Worm (Caenorhabditis elegans): ENCODE measurements around the gene mtl-2.

The mtl-2 gene

ce11 chrV:14018640-14019039, at the start of gene mtl-2, which contains the start of gene T08G5.1:
mtl-2 (minus strand) TSS chrV:14018673.
T08G5.1 (plus strand) TSS chrV:14018766.
- TF ChIP-seq mep-1 (tag; optimal IDR thresholded peaks at IDR 0.05) (no peak), nhr-28 (tag; optimal IDR thresholded peaks at IDR 0.05) (peak; percentile 69), hlh-11 (tag; optimal IDR thresholded peaks at IDR 0.05) (peak; percentile 44), F26F4.8 (GFP tag; conservative IDR thresholded peaks at IDR 0.05) (no peak), pqm-1 (tag; optimal IDR thresholded peaks at IDR 0.05) (peak; percentile 60)

ce11 chrV:14067816-14068296, 49.4 kb upstream of the mtl-2 start, which contains the start of gene D1086.17:
D1086.17 (plus strand) TSS chrV:14067866.
- TF ChIP-seq aha-1 (tag) (peak; percentile 92), hlh-30 (tag; optimal IDR thresholded peaks at IDR 0.05; ENCODE audit: insufficient read depth) (no peak)

ce11 chrV:14064422-14064821, 45.9 kb upstream of the mtl-2 start, which contains the start of gene D1086.21:
D1086.21 (plus strand) TSS chrV:14064722.
- TF ChIP-seq mes-2 (tag; optimal IDR thresholded peaks at IDR 0.05; ENCODE audit: poor library complexity, severe bottlenecking) = no peak
- no peak for TF ChIP-seq lim-7 (GFP tag; IDR thresholded peaks at IDR 0.05)
- TF ChIP-seq dmd-8 (GFP tag; IDR thresholded peaks at IDR 0.05) = no peak
- TF ChIP-seq saeg-2 (GFP tag; IDR thresholded peaks at IDR 0.05) = no peak
- TF ChIP-seq lin-38 (GFP tag; IDR thresholded peaks at IDR 0.05) = no peak
- no peak for TF ChIP-seq F26F4.8 (GFP tag; conservative IDR thresholded peaks at IDR 0.05)
- no peak for TF ChIP-seq duxl-1 (tag; optimal IDR thresholded peaks at IDR 0.05; ENCODE audit: poor library complexity)
- TF ChIP-seq lin-15B (tag; optimal IDR thresholded peaks at IDR 0.05) = no peak
- no peak for TF ChIP-seq snpc-1.2 (GFP tag; IDR thresholded peaks at IDR 0.05)
- no peak for TF ChIP-seq mxl-3 (GFP tag; optimal IDR thresholded peaks at IDR 0.05)
- no peak for TF ChIP-seq F44E2.7 (GFP tag; IDR thresholded peaks at IDR 0.05)
- no peak for TF ChIP-seq lin-29 (GFP tag; IDR thresholded peaks at IDR 0.05)
- no peak for TF ChIP-seq daf-19 (GFP tag; conservative IDR thresholded peaks at IDR 0.05)
- TF ChIP-seq sdz-12 (GFP tag; optimal IDR thresholded peaks at IDR 0.05) = no peak
- TF ChIP-seq T26A8.4 (GFP tag; IDR thresholded peaks at IDR 0.05) = no peak
- no peak for TF ChIP-seq egl-43 (GFP tag; IDR thresholded peaks at IDR 0.05)
- TF ChIP-seq skn-1 (tag; optimal IDR thresholded peaks at IDR 0.05) = no peak
- TF ChIP-seq unc-62 (GFP tag; optimal IDR thresholded peaks at IDR 0.05 in 1 of 2) = no peak
- TF ChIP-seq unc-62 (tag; optimal IDR thresholded peaks at IDR 0.05) = no peak

- TF ChIP-seq unc-130 (GFP tag; optimal IDR thresholded peaks at IDR 0.05) = no peak
Measured at ce11 chrV:14063980-14064379, 45.5 kb upstream of the mtl-2 start.

DNA sequence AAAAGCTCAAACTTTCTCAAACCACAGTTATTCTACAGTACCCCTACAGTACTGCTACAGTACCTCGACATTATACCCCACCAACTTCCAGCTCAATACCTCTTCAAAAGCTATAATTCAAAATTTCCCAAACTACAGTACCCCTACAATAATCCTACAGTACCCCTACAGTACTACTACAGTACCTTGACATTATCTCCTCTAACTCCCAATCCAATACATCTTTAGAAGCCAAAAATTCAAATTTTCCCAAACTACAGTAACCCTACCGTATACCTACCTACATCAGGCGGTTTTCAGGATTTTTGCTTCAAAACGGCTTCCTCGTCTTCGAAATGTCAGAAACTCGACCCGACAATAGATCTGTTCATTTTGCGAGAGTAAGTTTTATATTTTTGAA, 39.1 kb upstream of the mtl-2 start, which contains the start of gene F58D12.3:
F58D12.3 (plus strand) TSS at position 301 of the 400 bp plus-strand sequence.
- no peak for TF ChIP-seq nhr-111 (GFP tag; optimal IDR thresholded peaks at IDR 0.05)
- peak in 1 of 2 experiments; percentile 32 for TF ChIP-seq unc-62 (GFP tag; optimal IDR thresholded peaks at IDR 0.05 in 1 of 2)
- no peak for TF ChIP-seq unc-62 (tag; optimal IDR thresholded peaks at IDR 0.05)

DNA sequence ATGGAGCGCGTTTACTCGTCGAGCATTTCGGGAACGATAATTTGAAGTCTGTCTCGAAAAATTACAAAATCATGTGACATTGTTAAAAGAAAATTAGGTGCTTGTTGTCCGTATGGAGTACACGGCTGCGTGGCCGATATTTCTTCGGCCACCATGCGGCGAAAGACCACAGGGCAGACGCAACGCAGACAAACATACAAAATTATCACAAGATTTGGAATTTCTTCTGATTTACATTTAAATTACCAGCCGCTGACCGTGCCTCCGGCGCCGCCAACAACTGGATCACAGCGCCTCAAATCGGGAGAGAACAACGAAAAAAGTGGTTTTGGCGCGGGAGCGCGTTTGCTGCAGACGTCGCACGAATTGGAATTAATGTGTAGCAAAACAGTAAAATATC, 36.6 kb upstream of the mtl-2 start:
- TF ChIP-seq mxl-3 (GFP tag; optimal IDR thresholded peaks at IDR 0.05) (peak; percentile 85), F37D6.2 (tag; optimal IDR thresholded peaks at IDR 0.05) (peak; percentile 91), nhr-41 (GFP tag; IDR thresholded peaks at IDR 0.05) (peak; percentile 74; the same call in 1 of the 2 replicates), rbr-2 (tag; optimal IDR thresholded peaks at IDR 0.05) (peak; percentile 92), duxl-1 (tag; optimal IDR thresholded peaks at IDR 0.05; ENCODE audit: poor library complexity) (peak; percentile 97), jun-1 (tag; optimal IDR thresholded peaks at IDR 0.05) (peak; percentile 39), snpc-1.2 (GFP tag; IDR thresholded peaks at IDR 0.05) (0 out of 2 replicates have a peak, but pooled peaks have one; percentile 41), ces-1 (GFP tag; optimal IDR thresholded peaks at IDR 0.05) (peak; percentile 69), T20F7.1 (GFP tag; optimal IDR thresholded peaks at IDR 0.05) (peak; percentile 89), madf-9 (GFP tag; conservative IDR thresholded peaks at IDR 0.05) (peak; percentile 97), D1046.2 (GFP tag; IDR thresholded peaks at IDR 0.05) (peak; percentile 96), skn-1 (tag; optimal IDR thresholded peaks at IDR 0.05) (peak; percentile 51), Y105C5A.15 (GFP tag; IDR thresholded peaks at IDR 0.05) (peak; percentile 89; the same call in 1 of the 2 replicates), nhr-102 (tag; optimal IDR thresholded peaks at IDR 0.05) (peak; percentile 95), lsy-2 (tag; optimal IDR thresholded peaks at IDR 0.05) (peak; percentile 42 to 93), hif-1 (tag; optimal IDR thresholded peaks at IDR 0.05) (peak; percentile 61 to 94), F44E2.7 (GFP tag; IDR thresholded peaks at IDR 0.05) (peak; percentile 86), nhr-77 (tag; optimal IDR thresholded peaks at IDR 0.05) (peak; percentile 54), php-3 (GFP tag; IDR thresholded peaks at IDR 0.05) (peak; percentile 97), lin-29 (GFP tag; IDR thresholded peaks at IDR 0.05) (peak; percentile 83)
